Fruit fly (Drosophila melanogaster) whole organism, embryonic: ENCODE data around the gene Cyt-c1L.

Experiments
- ATbp ChIP-seq: fragments of 200-800 bp; sonication (Bioruptor generic); optimal IDR thresholded peaks from 2 replicates; lab custom pipeline; 2017; ENCODE audit warnings: missing biosample characterization, mild to moderate bottlenecking, missing genetic modification characterization, missing genetic modification reagents
- Aef1 ChIP-seq: fragments of 200-800 bp; sonication (Bioruptor generic); IDR thresholded peaks from 3 replicates; pipeline ENCODE4 v1.3.6; 2022; ENCODE audit warnings: missing biosample characterization, missing genetic modification characterization
- Asciz ChIP-seq: fragments of 200-800 bp; sonication (Bioruptor generic); optimal IDR thresholded peaks from 2 replicates; lab custom pipeline; 2017; ENCODE audit warnings: missing biosample characterization, mild to moderate bottlenecking, missing genetic modification characterization, missing genetic modification reagents
- CG10366 ChIP-seq: fragments of 200-800 bp; sonication (Bioruptor generic); IDR thresholded peaks from 2 replicates; pipeline ENCODE4 v1.3.6; 2022; ENCODE audit warnings: missing biosample characterization, missing genetic modification characterization
- CG10462 ChIP-seq: fragments of 200-800 bp; sonication (Bioruptor generic); optimal IDR thresholded peaks from 2 replicates; lab custom pipeline; 2016; ENCODE audit warnings: missing biosample characterization, missing genetic modification characterization
- CG10654 ChIP-seq: fragments of 200-800 bp; sonication (Bioruptor generic); optimal IDR thresholded peaks from 2 replicates; lab custom pipeline; 2016; ENCODE audit warnings: missing biosample characterization, missing genetic modification characterization
- CG11696 ChIP-seq: fragments of 200-800 bp; sonication (Bioruptor generic); IDR thresholded peaks from 2 replicates; pipeline ENCODE4 v1.3.6; 2022; ENCODE audit warnings: missing biosample characterization, missing genetic modification characterization
- CG12299 ChIP-seq: fragments of 200-800 bp; sonication (Bioruptor generic); optimal IDR thresholded peaks from 2 replicates; lab custom pipeline; 2018; ENCODE audit warnings: missing biosample characterization, mild to moderate bottlenecking, missing genetic modification characterization
- CG13296 ChIP-seq: fragments of 200-800 bp; sonication (Bioruptor generic); optimal IDR thresholded peaks from 3 replicates; lab custom pipeline; 2018; ENCODE audit warnings: missing biosample characterization, mild to moderate bottlenecking, missing genetic modification characterization
- CG14014 ChIP-seq: fragments of 200-800 bp; sonication (Bioruptor generic); IDR thresholded peaks from 2 replicates; pipeline ENCODE4 v1.3.6; 2022; ENCODE audit warnings: missing biosample characterization, missing genetic modification characterization
- CG14860 ChIP-seq: fragments of 200-800 bp; sonication (Bioruptor generic); IDR thresholded peaks from 3 replicates; pipeline ENCODE4 v1.3.6; 2022; ENCODE audit warnings: missing biosample characterization, missing genetic modification characterization; ENCODE audit not compliant: partially characterized antibody
- CG15601 ChIP-seq: fragments of 200-800 bp; sonication (Bioruptor generic); optimal IDR thresholded peaks from 3 replicates; lab custom pipeline; 2019; ENCODE audit warnings: missing biosample characterization, mild to moderate bottlenecking, missing genetic modification characterization, moderate library complexity
- CG16815 ChIP-seq: fragments of 200-800 bp; sonication (Bioruptor generic); optimal IDR thresholded peaks from 3 replicates; lab custom pipeline; 2017; ENCODE audit warnings: missing biosample characterization, mild to moderate bottlenecking, missing genetic modification characterization
- CG2199 ChIP-seq: fragments of 200-800 bp; sonication (Bioruptor generic); IDR thresholded peaks from 3 replicates; pipeline ENCODE4 v1.3.6; 2022; ENCODE audit warnings: missing biosample characterization, missing genetic modification characterization
- CG30431 ChIP-seq: fragments of 200-800 bp; sonication (Bioruptor generic); optimal IDR thresholded peaks from 2 replicates; lab custom pipeline; 2017; ENCODE audit warnings: missing biosample characterization, missing genetic modification characterization
- CG32767 ChIP-seq: fragments of 200-800 bp; sonication (Bioruptor generic); IDR thresholded peaks from 2 replicates; pipeline ENCODE4 v1.3.6; 2022; ENCODE audit warnings: missing biosample characterization, missing genetic modification characterization
- CG43689 ChIP-seq: fragments of 200-800 bp; sonication (Bioruptor generic); IDR thresholded peaks from 2 replicates; pipeline ENCODE4 v1.3.6; 2022; ENCODE audit warnings: missing biosample characterization, missing genetic modification characterization
- CG4707 ChIP-seq: fragments of 200-800 bp; sonication (Bioruptor generic); optimal IDR thresholded peaks from 2 replicates; lab custom pipeline; 2018; ENCODE audit warnings: missing biosample characterization, mild to moderate bottlenecking, missing genetic modification characterization, moderate library complexity
- CG8924 ChIP-seq: fragments of 200-800 bp; optimal IDR thresholded peaks from 3 replicates; lab custom pipeline; 2019; ENCODE audit warnings: missing biosample characterization, mild to moderate bottlenecking, missing genetic modification characterization, moderate library complexity
- Doc2 ChIP-seq: fragments of 200-800 bp; sonication (Bioruptor generic); IDR thresholded peaks from 2 replicates; pipeline ENCODE4 v1.3.6; 2022; ENCODE audit warnings: missing biosample characterization, missing genetic modification characterization
- E2f1 ChIP-seq: fragments of 200-800 bp; sonication (Bioruptor generic); IDR thresholded peaks from 2 replicates; pipeline ENCODE4 v1.3.6; 2022; ENCODE audit warnings: missing biosample characterization, missing genetic modification characterization
- Hmr ChIP-seq: fragments of 200-800 bp; sonication (Bioruptor generic); optimal IDR thresholded peaks from 3 replicates; lab custom pipeline; 2017; ENCODE audit warnings: mild to moderate bottlenecking, missing biosample characterization, missing genetic modification reagents, missing genetic modification characterization
- Hr51 ChIP-seq, 2 experiments: fragments of 200-800 bp; sonication (Bioruptor generic); optimal IDR thresholded peaks; 2 replicates in 1 of 2; 3 replicates in 1 of 2; lab custom pipeline; 2016 to 2018; ENCODE audit warnings: missing biosample characterization in 2 of 2, missing genetic modification characterization in 2 of 2, mild to moderate bottlenecking in 1 of 2, moderate library complexity in 1 of 2
- Kr ChIP-seq: fragments of 200-800 bp; sonication (Bioruptor generic); optimal IDR thresholded peaks from 2 replicates; lab custom pipeline; 2017; ENCODE audit warnings: missing biosample characterization, mild to moderate bottlenecking, missing genetic modification characterization
- Med ChIP-seq: fragments of 200-800 bp; sonication (Bioruptor generic); peaks from one replicate; lab custom pipeline; 2016; ENCODE audit warnings: missing biosample characterization, missing genetic modification characterization, mild to moderate bottlenecking, inconsistent platforms, moderate library complexity
- Scr ChIP-seq: fragments of 200-800 bp; sonication (Bioruptor generic); IDR thresholded peaks from 2 replicates; pipeline ENCODE4 v1.3.6; 2022; ENCODE audit warnings: missing biosample characterization, missing genetic modification characterization; ENCODE audit not compliant: partially characterized antibody
- Six4 ChIP-seq: fragments of 200-800 bp; sonication (Bioruptor generic); optimal IDR thresholded peaks from 2 replicates; lab custom pipeline; 2016; ENCODE audit warnings: missing biosample characterization, missing genetic modification characterization
- Xrp1 ChIP-seq: fragments of 200-800 bp; sonication (Bioruptor generic); IDR thresholded peaks from 2 replicates; pipeline ENCODE4 v1.3.6; 2022; ENCODE audit warnings: missing biosample characterization, missing genetic modification characterization
- ci ChIP-seq: fragments of 200-800 bp; sonication (Bioruptor generic); IDR thresholded peaks from 3 replicates; pipeline ENCODE4 v1.3.6; 2022; ENCODE audit warnings: missing biosample characterization, missing genetic modification characterization
- gce ChIP-seq: fragments of 200-800 bp; sonication (Bioruptor generic); IDR thresholded peaks from 3 replicates; pipeline ENCODE4 v1.3.6; 2022; ENCODE audit warnings: missing biosample characterization, missing genetic modification characterization
- gro ChIP-seq: fragments of 200-800 bp; sonication (Bioruptor generic); optimal IDR thresholded peaks from 2 replicates; lab custom pipeline; 2016; ENCODE audit warnings: missing biosample characterization, missing genetic modification characterization
- gsb ChIP-seq: fragments of 200-800 bp; sonication (Bioruptor generic); IDR thresholded peaks from 2 replicates; pipeline ENCODE4 v1.3.6; 2022; ENCODE audit warnings: missing biosample characterization, missing genetic modification characterization
- hb ChIP-seq: fragments of 200-800 bp; sonication (Bioruptor generic); IDR thresholded peaks from 3 replicates; pipeline ENCODE4 v1.3.6; 2022; ENCODE audit warnings: missing biosample characterization, missing genetic modification characterization; ENCODE audit not compliant: partially characterized antibody
- hkb ChIP-seq, 2 experiments: fragments of 200-800 bp in 1 of 2; fragments of >200 bp in 1 of 2; sonication (Bioruptor generic) in 1 of 2; IDR thresholded peaks in 1 of 2; optimal IDR thresholded peaks in 1 of 2; 2 replicates each; pipeline versions ENCODE4 v1.3.6 to Lab custom; 2017 to 2022; ENCODE audit warnings: missing biosample characterization in 1 of 2, missing genetic modification characterization in 1 of 2
- hth ChIP-seq: fragments of >200 bp; optimal IDR thresholded peaks from 2 replicates; lab custom pipeline; 2017; ENCODE audit warnings: inconsistent platforms
- ken ChIP-seq: fragments of 200-800 bp; sonication (Bioruptor generic); IDR thresholded peaks from 3 replicates; pipeline ENCODE4 v1.3.6; 2022; ENCODE audit warnings: missing biosample characterization, missing genetic modification characterization
- kni ChIP-seq: fragments of 200-800 bp; sonication (Bioruptor generic); optimal IDR thresholded peaks from 3 replicates; lab custom pipeline; 2017; ENCODE audit warnings: mild to moderate bottlenecking, missing biosample characterization, missing genetic modification reagents, missing genetic modification characterization
- knrl ChIP-seq: fragments of 200-800 bp; sonication (Bioruptor generic); IDR thresholded peaks from 3 replicates; pipeline ENCODE4 v1.3.6; 2022; ENCODE audit warnings: missing biosample characterization, missing genetic modification characterization; ENCODE audit not compliant: partially characterized antibody
- lov ChIP-seq, 2 experiments: fragments of 200-800 bp in 1 of 2; fragments of >200 bp in 1 of 2; sonication (Bioruptor generic) in 1 of 2; IDR thresholded peaks in 1 of 2; optimal IDR thresholded peaks in 1 of 2; 2 replicates in 1 of 2; 3 replicates in 1 of 2; pipeline versions ENCODE4 v1.3.6 to Lab custom; 2017 to 2022; ENCODE audit warnings: missing biosample characterization in 1 of 2, missing genetic modification characterization in 1 of 2
- nau ChIP-seq: fragments of 200-800 bp; sonication (Bioruptor generic); optimal IDR thresholded peaks from 3 replicates; lab custom pipeline; 2017; ENCODE audit warnings: missing biosample characterization, mild to moderate bottlenecking, missing genetic modification characterization, missing genetic modification reagents
- otp ChIP-seq: fragments of 200-800 bp; sonication (Bioruptor generic); IDR thresholded peaks from 3 replicates; pipeline ENCODE4, ENCODE4 v1.3.6; 2022; ENCODE audit warnings: missing biosample characterization, missing genetic modification characterization
- prd ChIP-seq, 3 experiments: fragments of >200 bp in 2 of 3; fragments of 200-800 bp in 1 of 3; sonication (Bioruptor generic) in 1 of 3; optimal IDR thresholded peaks in 2 of 3; IDR thresholded peaks in 1 of 3; 2 replicates in 2 of 3; 3 replicates in 1 of 3; pipeline versions ENCODE4 v1.3.6 to Lab custom; 2017 to 2022; ENCODE audit warnings: missing biosample characterization in 1 of 3, missing genetic modification characterization in 1 of 3
- pros ChIP-seq: fragments of 200-800 bp; sonication (Bioruptor generic); optimal IDR thresholded peaks from 3 replicates; lab custom pipeline; 2019; ENCODE audit warnings: missing biosample characterization, mild to moderate bottlenecking, missing genetic modification characterization, moderate library complexity
- ro ChIP-seq: fragments of 200-800 bp; sonication (Bioruptor generic); IDR thresholded peaks from 2 replicates; pipeline ENCODE4 v1.3.6; 2022; ENCODE audit warnings: missing biosample characterization, missing genetic modification characterization
- sc ChIP-seq, 3 experiments: fragments of >200 bp in 2 of 3; fragments of 200-800 bp in 1 of 3; sonication (Bioruptor generic) in 1 of 3; optimal IDR thresholded peaks; 2 replicates in 2 of 3; 3 replicates in 1 of 3; lab custom pipeline; 2017; ENCODE audit warnings: mild to moderate bottlenecking in 1 of 3, missing biosample characterization in 1 of 3, missing genetic modification characterization in 1 of 3, missing genetic modification reagents in 1 of 3
- shn ChIP-seq: fragments of 200-800 bp; sonication (Bioruptor generic); optimal IDR thresholded peaks from 3 replicates; lab custom pipeline; 2016; ENCODE audit warnings: missing biosample characterization, missing genetic modification characterization
- slp2 ChIP-seq: fragments of 200-800 bp; sonication (Bioruptor generic); optimal IDR thresholded peaks from 2 replicates; lab custom pipeline; 2016; ENCODE audit warnings: missing biosample characterization, missing genetic modification characterization
- trem ChIP-seq: fragments of 200-800 bp; optimal IDR thresholded peaks from 3 replicates; lab custom pipeline; 2019; ENCODE audit warnings: missing biosample characterization, mild to moderate bottlenecking, missing genetic modification characterization, moderate library complexity
- tup ChIP-seq: fragments of 200-800 bp; sonication (Bioruptor generic); optimal IDR thresholded peaks from 2 replicates; lab custom pipeline; 2016; ENCODE audit warnings: missing biosample characterization, mild to moderate bottlenecking, missing genetic modification characterization, moderate library complexity

Gene Cyt-c1L

DNA sequence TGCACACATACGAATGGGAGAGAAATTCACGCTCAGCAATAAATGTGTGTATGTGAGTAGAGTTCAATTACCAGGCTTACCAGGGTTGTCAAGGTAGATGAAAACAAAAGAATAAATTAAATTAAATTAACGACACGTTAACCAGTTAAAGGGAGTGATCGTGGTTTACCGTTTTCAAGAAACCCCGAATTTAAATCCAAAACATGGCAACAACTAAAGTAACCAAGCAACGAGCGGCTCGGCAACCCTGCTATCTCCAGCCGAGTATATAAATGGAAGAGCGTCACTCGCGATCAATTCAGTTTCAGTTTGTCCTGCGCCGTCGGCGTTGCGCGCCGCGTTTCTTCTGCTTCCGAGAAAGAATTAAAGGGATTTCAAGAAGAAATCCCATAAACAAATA is 10.3 kb upstream of the Cyt-c1L start (continued):
- TF ChIP-seq Scr (GFP tag; lab: Robert Waterston, UW): peak; percentile 39
- no peak for TF ChIP-seq prd (optimal IDR thresholded peaks at IDR 0.05; lab: Kevin White, UChicago)
- TF ChIP-seq prd (GFP tag; IDR thresholded peaks at IDR 0.05; lab: Robert Waterston, UW): peak; percentile 99
- TF ChIP-seq hkb (optimal IDR thresholded peaks at IDR 0.05; lab: Kevin White, UChicago): no peak
- peak; percentile 100 for TF ChIP-seq hkb (GFP tag; IDR thresholded peaks at IDR 0.05; lab: Robert Waterston, UW)
- TF ChIP-seq CG12299 (tag; lab: Kevin White, UChicago): peak; percentile 99
- TF ChIP-seq CG14860 (GFP tag; lab: Robert Waterston, UW): no peak
- peak; percentile 100 for TF ChIP-seq ci (GFP tag; lab: Robert Waterston, UW)
- peak; percentile 99 for TF ChIP-seq CG32767
- peak; percentile 99 for TF ChIP-seq CG16815 (GFP tag; lab: Kevin White, UChicago)
- peak; percentile 98 for TF ChIP-seq kni (GFP tag; lab: Kevin White, UChicago)
- TF ChIP-seq Xrp1: peak; percentile 100
- TF ChIP-seq CG43689 (GFP tag; lab: Robert Waterston, UW): peak; percentile 98
- peak; percentile 99 for TF ChIP-seq nau (GFP tag; lab: Kevin White, UChicago)
- peak; percentile 99 for TF ChIP-seq CG14014 (GFP tag; lab: Robert Waterston, UW)
- TF ChIP-seq CG11696 (GFP tag; lab: Robert Waterston, UW): peak; percentile 98
- TF ChIP-seq shn: peak; percentile 98
- no peak for TF ChIP-seq sc (optimal IDR thresholded peaks at IDR 0.05; lab: Kevin White, UChicago)
- TF ChIP-seq sc (GFP tag; optimal IDR thresholded peaks at IDR 0.05; lab: Kevin White, UChicago): peak; percentile 99
- peak; percentile 99 for TF ChIP-seq ATbp (GFP tag; lab: Kevin White, UChicago)
- peak; percentile 100 for TF ChIP-seq otp (GFP tag; lab: Robert Waterston, UW)
- TF ChIP-seq CG13296: peak; percentile 99
- TF ChIP-seq Six4 (GFP tag; lab: Kevin White, UChicago): peak; percentile 99
- TF ChIP-seq gro: peak; percentile 99
- peak; percentile 99 for TF ChIP-seq tup (GFP tag; lab: Kevin White, UChicago)
- TF ChIP-seq trem (tag; lab: Kevin White, UChicago): peak; percentile 97
- no peak for TF ChIP-seq knrl (GFP tag; lab: Robert Waterston, UW)
- peak; percentile 68 for TF ChIP-seq pros (GFP tag; lab: Kevin White, UChicago)
- peak; percentile 99 for TF ChIP-seq CG30431
- peak; percentile 97 for TF ChIP-seq Kr
- peak; percentile 98 for TF ChIP-seq gsb
- TF ChIP-seq Aef1 (GFP tag; lab: Robert Waterston, UW): peak; percentile 99
- peak; percentile 99 for TF ChIP-seq CG15601 (tag; lab: Kevin White, UChicago)
- peak; percentile 99 for TF ChIP-seq Hr51 (GFP tag; optimal IDR thresholded peaks at IDR 0.05; lab: Kevin White, UChicago)
- peak; percentile 99 for TF ChIP-seq CG10654 (GFP tag; lab: Kevin White, UChicago)
- TF ChIP-seq E2f1 (GFP tag; lab: Robert Waterston, UW): peak; percentile 99
- peak; percentile 97 for TF ChIP-seq ro
- peak; percentile 99 for TF ChIP-seq CG8924 (tag; lab: Kevin White, UChicago)
- TF ChIP-seq Doc2 (GFP tag; lab: Robert Waterston, UW): peak; percentile 90
- peak; percentile 100 for TF ChIP-seq Med (GFP tag; lab: Kevin White, UChicago)
- TF ChIP-seq Hmr (GFP tag; lab: Kevin White, UChicago): peak; percentile 99
- peak; percentile 99 for TF ChIP-seq ken (GFP tag; lab: Robert Waterston, UW)
- peak; percentile 99 for TF ChIP-seq CG10366
- TF ChIP-seq hth (lab: Kevin White, UChicago): no peak
- peak; percentile 99 for TF ChIP-seq CG2199 (GFP tag; lab: Robert Waterston, UW)
- peak; percentile 99 for TF ChIP-seq gce (GFP tag; lab: Robert Waterston, UW)
- TF ChIP-seq Asciz (GFP tag; lab: Kevin White, UChicago): peak; percentile 99
- TF ChIP-seq slp2 (GFP tag; lab: Kevin White, UChicago): peak; percentile 98
- TF ChIP-seq CG4707 (GFP tag; lab: Kevin White, UChicago): peak; percentile 97
- peak; percentile 99 for TF ChIP-seq CG10462 (GFP tag; lab: Kevin White, UChicago)
- no peak for TF ChIP-seq hb
- no peak for TF ChIP-seq lov (optimal IDR thresholded peaks at IDR 0.05; lab: Kevin White, UChicago)
- TF ChIP-seq lov (GFP tag; IDR thresholded peaks at IDR 0.05; lab: Robert Waterston, UW): peak; percentile 100
